Worm (Caenorhabditis elegans) whole organism, early embryonic: Measurements from ENCODE around the gene drp-1.

ENCODE experiments used
- B0310.2 ChIP-seq: sonication (generic microtip); optimal IDR thresholded peaks from 2 replicates; lab custom pipeline; 2016; ENCODE audit warnings: mild to moderate bottlenecking, missing genetic modification characterization, missing compliant biosample characterization
- F13C5.2 ChIP-seq: sonication (generic microtip); optimal IDR thresholded peaks from 2 replicates; lab custom pipeline; 2017; ENCODE audit warnings: mild to moderate bottlenecking, missing genetic modification characterization, inconsistent platforms, missing compliant biosample characterization
- ama-1 ChIP-seq: fragments of 150-350 bp; optimal IDR thresholded peaks from 2 replicates; lab custom pipeline; 2014
- ceh-13 ChIP-seq: fragments of 200-800 bp; sonication (Bioruptor generic); optimal IDR thresholded peaks from 2 replicates; lab custom pipeline; 2018; ENCODE audit warnings: mild to moderate bottlenecking, missing genetic modification characterization, missing compliant biosample characterization
- pes-1 ChIP-seq: fragments of 200-800 bp; sonication (Bioruptor generic); IDR thresholded peaks from 2 replicates; pipeline ENCODE4 v1.3.6; 2022; ENCODE audit warnings: missing genetic modification reagents, missing genetic modification characterization, missing compliant biosample characterization
- tbx-37 ChIP-seq: fragments of 200-800 bp; sonication (Bioruptor generic); conservative IDR thresholded peaks from 2 replicates; pipeline ENCODE4 v1.3.6; 2022; ENCODE audit warnings: missing genetic modification reagents, missing genetic modification characterization, missing compliant biosample characterization

DNA sequence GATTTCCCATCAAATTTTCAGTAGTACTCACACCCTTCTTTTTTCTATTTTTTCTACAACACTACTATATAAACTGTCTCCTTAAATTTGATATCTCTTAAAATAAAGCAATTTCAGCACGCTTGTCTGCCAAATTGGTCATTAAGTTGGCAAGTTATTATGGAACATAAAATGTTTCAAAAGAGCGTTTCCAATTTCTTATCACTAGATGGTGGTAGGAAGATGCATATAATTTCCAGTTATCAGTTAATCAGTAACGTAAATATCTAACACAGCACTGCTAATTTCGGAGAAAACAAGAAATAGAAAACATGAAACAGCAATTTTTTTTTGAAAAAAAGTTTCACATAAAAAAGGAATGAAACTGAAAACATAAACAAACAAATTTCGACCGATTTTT is 7.3 kb upstream of the drp-1 start:
- TF ChIP-seq B0310.2 (tag; lab: Kevin White, UChicago): no peak
- TF ChIP-seq ama-1 (lab: Kevin White, UChicago): no peak
- no peak for TF ChIP-seq F13C5.2 (tag; lab: Kevin White, UChicago)
- TF ChIP-seq tbx-37: no peak
- TF ChIP-seq pes-1 (GFP tag; lab: Robert Waterston, UW): no peak
- no peak for TF ChIP-seq ceh-13 (GFP tag; lab: Kevin White, UChicago)
